Worm (Caenorhabditis elegans) whole organism, midembryonic: ENCODE measurements around the gene ZK250.2.

ENCODE experiments used
- T22C8.4 ChIP-seq: fragments of 200-800 bp; sonication (Bioruptor generic); IDR thresholded peaks from 2 replicates; pipeline ENCODE4 v1.3.6; 2022; ENCODE audit warnings: missing genetic modification characterization, missing compliant biosample characterization
- cog-1 ChIP-seq: sonication (generic microtip); optimal IDR thresholded peaks from 2 replicates; lab custom pipeline; 2016; ENCODE audit warnings: missing genetic modification characterization, missing compliant biosample characterization
- flt-1 ChIP-seq: fragments of 200-800 bp; sonication (Bioruptor generic); IDR thresholded peaks from 2 replicates; pipeline ENCODE4 v1.3.6; 2022; ENCODE audit warnings: missing genetic modification characterization, missing compliant biosample characterization
- med-1 ChIP-seq: sonication (generic microtip); optimal IDR thresholded peaks from 2 replicates; lab custom pipeline; 2017; ENCODE audit warnings: missing genetic modification characterization, mild to moderate bottlenecking, missing compliant biosample characterization, antibody characterized with exemption, missing genetic modification reagents; ENCODE audit not compliant: insufficient read depth
- ref-1 ChIP-seq: fragments of 200-800 bp; sonication (Bioruptor generic); conservative IDR thresholded peaks from 2 replicates; pipeline ENCODE4 v1.3.6; 2022; ENCODE audit warnings: missing genetic modification reagents, missing genetic modification characterization, missing compliant biosample characterization
- tab-1 ChIP-seq: fragments of 200-800 bp; sonication (Bioruptor generic); IDR thresholded peaks from 2 replicates; pipeline ENCODE4 v1.3.6; 2022; ENCODE audit warnings: missing genetic modification characterization, missing compliant biosample characterization
- ztf-23 ChIP-seq: fragments of 200-800 bp; sonication (Bioruptor generic); IDR thresholded peaks from 2 replicates; pipeline ENCODE4 v1.3.6; 2022; ENCODE audit warnings: missing genetic modification reagents, missing genetic modification characterization, missing compliant biosample characterization
- ztf-29 ChIP-seq: fragments of 200-800 bp; sonication (Bioruptor generic); IDR thresholded peaks from 2 replicates; pipeline ENCODE4 v1.3.6; 2022; ENCODE audit warnings: missing genetic modification reagents, missing genetic modification characterization, missing compliant biosample characterization

DNA sequence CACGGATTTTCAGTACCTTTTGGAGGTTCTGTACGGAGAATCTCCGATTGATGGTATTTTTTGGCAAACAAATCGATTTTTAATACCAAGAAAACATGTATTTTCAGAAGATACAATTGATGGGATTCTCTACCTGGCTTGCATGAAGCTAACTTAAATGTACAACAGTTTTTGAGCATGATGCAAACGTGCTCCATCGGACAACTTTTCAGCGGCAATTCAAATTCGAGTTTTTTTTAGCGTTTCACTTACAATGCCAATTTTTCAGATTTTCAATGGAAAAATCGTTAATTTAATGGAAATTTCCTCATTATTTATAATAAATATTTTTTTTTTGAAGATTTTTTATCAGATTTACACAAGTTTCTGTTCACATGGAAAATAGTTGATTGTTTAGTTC, 19.9 kb upstream of the ZK250.2 start:
- TF ChIP-seq flt-1 (GFP tag; lab: Robert Waterston, UW) (no peak), ztf-29 (no peak), med-1 (GFP tag; lab: Kevin White, UChicago) (no peak), ztf-23 (GFP tag; lab: Robert Waterston, UW) (no peak), tab-1 (GFP tag; lab: Robert Waterston, UW) (no peak), ref-1 (GFP tag; lab: Robert Waterston, UW) (no peak), T22C8.4 (GFP tag; lab: Robert Waterston, UW) (no peak), cog-1 (tag; lab: Kevin White, UChicago) (no peak)
